Worm (Caenorhabditis elegans) whole organism, L2 larva: ENCODE results near the gene ZK971.1.
"Not testable (repeated sequence)": the region's sequence is repeated elsewhere in the genome, so short reads cannot be mapped to it uniquely, and the experiment has no call there.

ENCODE experiments used
- C34F6.9 ChIP-seq: fragments of 150-350 bp; optimal IDR thresholded peaks from 2 replicates; lab custom pipeline; 2014; ENCODE audit warnings: missing biosample characterization, missing genetic modification characterization
- F13H6.1 ChIP-seq: sonication (generic microtip); optimal IDR thresholded peaks from 2 replicates; lab custom pipeline; 2016; ENCODE audit warnings: missing genetic modification characterization, missing compliant biosample characterization
- Y55F3AM.14 ChIP-seq: fragments of 200-800 bp; sonication (Bioruptor generic); optimal IDR thresholded peaks from 2 replicates; lab custom pipeline; 2018; ENCODE audit warnings: mild to moderate bottlenecking, missing genetic modification characterization, missing compliant biosample characterization
- ZK546.5 ChIP-seq: sonication (generic microtip); optimal IDR thresholded peaks from 2 replicates; lab custom pipeline; 2017; ENCODE audit warnings: missing biosample characterization, missing genetic modification characterization
- alr-1 ChIP-seq: fragments of 150-350 bp; optimal IDR thresholded peaks from 2 replicates; lab custom pipeline; 2014; ENCODE audit warnings: missing biosample characterization, missing genetic modification characterization
- aly-2 ChIP-seq: fragments of 150-350 bp; optimal IDR thresholded peaks from 2 replicates; lab custom pipeline; 2014; ENCODE audit warnings: missing biosample characterization, missing genetic modification characterization
- ama-1 ChIP-seq: fragments of 150-350 bp; optimal IDR thresholded peaks from 2 replicates; lab custom pipeline; 2018; ENCODE audit warnings: inconsistent platforms
- ceh-16 ChIP-seq: fragments of 150-350 bp; optimal IDR thresholded peaks from 2 replicates; lab custom pipeline; 2014; ENCODE audit warnings: missing biosample characterization, missing genetic modification characterization
- ceh-82 ChIP-seq: fragments of 150-350 bp; optimal IDR thresholded peaks from 2 replicates; lab custom pipeline; 2014; ENCODE audit warnings: missing biosample characterization, missing genetic modification characterization
- dmd-4 ChIP-seq: sonication (generic microtip); optimal IDR thresholded peaks from 2 replicates; lab custom pipeline; 2017; ENCODE audit warnings: missing biosample characterization, missing genetic modification characterization
- egl-27 ChIP-seq: sonication (generic microtip); optimal IDR thresholded peaks from 3 replicates; lab custom pipeline; 2017; ENCODE audit warnings: missing biosample characterization, missing genetic modification reagents, missing genetic modification characterization
- elt-1 ChIP-seq: fragments of 150-350 bp; optimal IDR thresholded peaks from 2 replicates; lab custom pipeline; 2014; ENCODE audit warnings: missing biosample characterization, missing genetic modification characterization
- gmeb-1 ChIP-seq: fragments of 150-350 bp; optimal IDR thresholded peaks from 2 replicates; lab custom pipeline; 2014; ENCODE audit warnings: missing biosample characterization, missing genetic modification characterization
- lin-11 ChIP-seq: fragments of 150-350 bp; sonication (generic microtip); optimal IDR thresholded peaks from 2 replicates; lab custom pipeline; 2014; ENCODE audit warnings: missing biosample characterization, missing genetic modification characterization, inconsistent platforms, mixed read lengths
- lsy-2 ChIP-seq, 2 experiments: fragments of 150-350 bp in 1 of 2; sonication (generic microtip) in 1 of 2; optimal IDR thresholded peaks; 2 replicates each; lab custom pipeline; 2014 to 2017; ENCODE audit warnings: missing biosample characterization in 2 of 2, missing genetic modification characterization in 2 of 2
- mab-5 ChIP-seq: fragments of 150-350 bp; optimal IDR thresholded peaks from 2 replicates; lab custom pipeline; 2014; ENCODE audit warnings: missing biosample characterization, missing genetic modification characterization
- mbf-1 ChIP-seq: sonication (generic microtip); optimal IDR thresholded peaks from 2 replicates; lab custom pipeline; 2017; ENCODE audit warnings: missing biosample characterization, missing genetic modification characterization
- mdl-1 ChIP-seq, 2 experiments: fragments of 150-350 bp in 1 of 2; sonication (generic microtip) in 1 of 2; optimal IDR thresholded peaks; 2 replicates each; lab custom pipeline; 2017; ENCODE audit warnings: missing biosample characterization in 2 of 2, missing genetic modification characterization in 2 of 2
- nhr-10 ChIP-seq: sonication (generic microtip); optimal IDR thresholded peaks from 2 replicates; lab custom pipeline; 2017; ENCODE audit warnings: missing biosample characterization, missing genetic modification characterization
- nhr-11 ChIP-seq: fragments of 150-350 bp; optimal IDR thresholded peaks from 2 replicates; lab custom pipeline; 2014; ENCODE audit warnings: missing biosample characterization, missing genetic modification characterization
- nhr-12 ChIP-seq: fragments of 150-350 bp; optimal IDR thresholded peaks from 2 replicates; lab custom pipeline; 2014; ENCODE audit warnings: missing biosample characterization, missing genetic modification characterization
- nhr-129 ChIP-seq: fragments of 150-350 bp; optimal IDR thresholded peaks from 2 replicates; lab custom pipeline; 2014; ENCODE audit warnings: missing biosample characterization, missing genetic modification characterization
- nhr-21 ChIP-seq: fragments of 150-350 bp; optimal IDR thresholded peaks from 2 replicates; lab custom pipeline; 2014; ENCODE audit warnings: missing biosample characterization, missing genetic modification characterization
- nhr-23 ChIP-seq: fragments of 150-350 bp; optimal IDR thresholded peaks from 2 replicates; lab custom pipeline; 2014; ENCODE audit warnings: missing biosample characterization, missing genetic modification reagents, missing genetic modification characterization
- nhr-237 ChIP-seq: fragments of 150-350 bp; optimal IDR thresholded peaks from 2 replicates; lab custom pipeline; 2014; ENCODE audit warnings: missing biosample characterization, missing genetic modification characterization
- nhr-6 ChIP-seq: fragments of 150-350 bp; optimal IDR thresholded peaks from 2 replicates; lab custom pipeline; 2014; ENCODE audit warnings: missing biosample characterization, missing genetic modification characterization
- nhr-77 ChIP-seq: fragments of 150-350 bp; optimal IDR thresholded peaks from 2 replicates; lab custom pipeline; 2014; ENCODE audit warnings: missing biosample characterization, missing genetic modification characterization
- peb-1 ChIP-seq: fragments of 150-350 bp; optimal IDR thresholded peaks from 2 replicates; lab custom pipeline; 2014; ENCODE audit warnings: missing biosample characterization, missing genetic modification characterization
- skn-1 ChIP-seq: sonication (generic microtip); optimal IDR thresholded peaks from 2 replicates; lab custom pipeline; 2017; ENCODE audit warnings: missing biosample characterization, missing genetic modification characterization
- sma-3 ChIP-seq: sonication (generic microtip); optimal IDR thresholded peaks from 2 replicates; lab custom pipeline; 2016; ENCODE audit warnings: missing genetic modification reagents, missing genetic modification characterization, missing compliant biosample characterization
- snpc-4 ChIP-seq: fragments of 150-350 bp; optimal IDR thresholded peaks from 2 replicates; lab custom pipeline; 2014; ENCODE audit warnings: missing biosample characterization, missing genetic modification characterization
- unc-39 ChIP-seq: fragments of 150-350 bp; optimal IDR thresholded peaks from 2 replicates; lab custom pipeline; 2014; ENCODE audit warnings: missing biosample characterization, missing genetic modification characterization
- unc-55 ChIP-seq: fragments of 150-350 bp; sonication (generic microtip); optimal IDR thresholded peaks from 3 replicates; lab custom pipeline; 2014; ENCODE audit warnings: missing biosample characterization, missing genetic modification reagents, missing genetic modification characterization
- unc-62 ChIP-seq: fragments of 150-350 bp; optimal IDR thresholded peaks from 2 replicates; lab custom pipeline; 2014; ENCODE audit warnings: missing biosample characterization, missing genetic modification reagents, missing genetic modification characterization
- zag-1 ChIP-seq: fragments of 150-350 bp; optimal IDR thresholded peaks from 2 replicates; lab custom pipeline; 2014; ENCODE audit warnings: missing biosample characterization, missing genetic modification characterization
- ztf-1 ChIP-seq: fragments of 200-800 bp; sonication (Bioruptor generic); conservative IDR thresholded peaks from 2 replicates; pipeline ENCODE4 v1.3.6; 2022; ENCODE audit warnings: missing genetic modification characterization, missing compliant biosample characterization
- ztf-4 ChIP-seq: fragments of 150-350 bp; optimal IDR thresholded peaks from 2 replicates; lab custom pipeline; 2014; ENCODE audit warnings: missing biosample characterization, missing genetic modification characterization

Gene ZK971.1

DNA sequence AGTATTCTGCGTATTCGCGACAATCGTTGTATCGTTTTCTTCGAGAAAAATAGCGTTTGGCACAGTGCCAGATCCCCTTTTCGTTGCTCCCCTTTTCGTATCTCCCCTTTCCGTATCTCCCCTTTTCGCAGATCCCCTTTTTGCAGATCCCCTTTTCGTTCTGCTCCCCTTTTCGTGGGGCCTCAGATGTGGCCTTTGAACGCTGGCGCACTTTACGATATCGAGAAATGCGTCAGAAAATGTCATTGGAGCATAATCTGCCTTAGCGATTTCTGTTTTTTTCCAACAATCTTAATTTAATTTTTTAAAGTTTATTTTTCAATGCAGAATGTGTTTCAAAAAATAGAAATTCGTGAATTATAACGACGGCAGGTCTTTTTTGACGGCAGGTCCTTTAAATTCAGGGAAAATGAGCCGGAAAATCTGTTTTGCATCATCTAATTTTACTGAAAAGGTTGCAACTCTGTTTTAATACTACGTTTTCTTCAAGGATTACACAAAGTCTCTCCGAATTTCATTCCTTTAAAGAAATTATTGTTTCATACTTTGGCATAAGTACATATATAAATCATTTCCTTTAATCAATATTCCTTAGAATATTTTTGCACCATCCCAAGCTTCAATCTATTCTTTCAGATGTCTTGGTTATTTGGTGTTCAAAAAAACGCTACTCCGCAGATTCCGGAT lies 31.0 kb downstream of the ZK971.1 start, which contains the start of gene atad-3 (continued):
- no peak for TF ChIP-seq ceh-16 (tag; lab: Kevin White, UChicago)

DNA sequence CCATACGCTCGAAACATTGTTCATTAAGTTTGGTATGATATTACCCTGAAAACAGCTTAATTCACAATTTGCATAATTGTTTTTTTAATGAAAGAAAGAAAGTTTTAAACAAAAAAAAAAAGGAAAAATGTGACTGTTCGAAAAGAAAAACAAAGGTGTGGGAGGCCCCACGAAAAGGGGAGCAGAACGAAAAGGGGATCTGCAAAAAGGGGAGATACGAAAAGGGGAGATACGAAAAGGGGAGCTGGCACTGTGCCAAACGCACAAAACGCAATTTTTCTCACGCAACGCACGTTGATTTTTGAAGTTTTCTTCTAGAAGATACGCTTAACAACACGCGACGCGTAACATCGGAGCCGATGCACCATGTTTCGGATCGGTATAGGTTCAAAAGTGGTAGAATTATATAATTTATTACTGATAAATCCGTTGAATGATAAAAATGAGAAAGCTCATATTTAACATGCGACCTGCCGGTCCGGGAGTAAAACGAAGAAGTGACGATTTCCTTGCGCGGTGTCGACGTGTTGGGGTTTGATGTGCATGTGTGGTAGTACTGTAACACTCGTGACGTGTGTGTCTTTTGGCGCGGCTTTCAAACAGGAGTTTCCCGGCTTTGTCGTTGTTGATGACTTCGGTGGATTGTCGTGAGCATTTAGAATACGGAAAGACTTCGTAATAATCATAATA lies 31.7 kb downstream of the ZK971.1 start, which contains the start of gene nrde-2:
Gene nrde-2 (minus strand): TSS at position 45 of the 690 bp plus-strand sequence.
- not testable (repeated sequence) for TF ChIP-seq nhr-6, nhr-23, mab-5 (tag; lab: Kevin White, UChicago)
- TF ChIP-seq, all 48 proteins: peak for 0; not testable (repeated sequence) for 48

DNA sequence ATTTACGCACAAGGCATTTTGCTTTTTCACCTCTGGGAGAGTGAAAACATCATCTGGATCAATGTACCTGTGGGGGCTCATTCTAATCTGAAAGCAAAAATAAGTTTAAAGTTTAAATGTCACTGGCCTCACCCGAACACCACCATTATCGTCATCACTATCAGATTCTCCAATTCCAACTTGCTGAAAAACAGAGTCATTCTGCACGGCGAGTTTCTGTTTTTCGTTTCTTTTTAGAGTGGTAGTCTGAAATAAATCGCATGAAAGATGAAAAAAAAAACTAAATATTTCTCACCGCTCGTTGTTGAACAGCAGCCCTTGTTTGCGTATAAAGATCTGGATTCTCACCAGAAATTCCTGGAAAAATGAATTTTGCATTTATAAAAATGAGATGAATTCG lies 32.3 kb downstream of the ZK971.1 start:
- TF ChIP-seq alr-1 (tag; lab: Kevin White, UChicago) (no peak), F13H6.1 (tag; lab: Kevin White, UChicago) (no peak), nhr-12 (tag; lab: Kevin White, UChicago) (no peak), nhr-237 (tag; lab: Kevin White, UChicago) (no peak), unc-55 (GFP tag; lab: Kevin White, UChicago) (no peak), ceh-16 (tag; lab: Kevin White, UChicago) (no peak), aly-2 (no peak), ama-1 (no peak), nhr-10 (tag; lab: Kevin White, UChicago) (no peak), lsy-2 (tag; optimal IDR thresholded peaks at IDR 0.05; lab: Kevin White, UChicago) (no peak), ceh-82 (tag; lab: Kevin White, UChicago) (no peak), lin-11 (tag; lab: Kevin White, UChicago) (no peak), mdl-1 (tag; optimal IDR thresholded peaks at IDR 0.05; lab: Kevin White, UChicago) (no peak), gmeb-1 (tag; lab: Kevin White, UChicago) (no peak), sma-3 (no peak), unc-39 (no peak), elt-1 (tag; lab: Kevin White, UChicago) (no peak), nhr-77 (no peak)

DNA sequence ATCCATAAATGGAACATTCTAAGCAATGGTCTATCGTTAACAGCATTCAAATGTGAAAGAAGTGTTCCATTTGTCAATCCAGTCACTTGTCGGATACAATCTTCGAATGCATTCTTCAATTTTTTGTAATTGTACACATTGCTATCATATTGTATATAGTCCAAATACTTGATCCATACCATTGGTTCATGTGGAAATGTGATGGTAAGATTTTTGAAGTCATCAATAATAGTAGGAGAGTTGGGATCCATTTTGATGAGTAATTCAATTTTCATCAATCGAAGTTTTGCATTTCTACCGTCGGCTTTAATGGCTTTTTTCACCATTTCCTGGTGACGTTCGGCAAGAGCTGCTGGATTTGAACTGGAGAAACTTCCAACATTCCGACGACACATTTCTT lies 33.8 kb downstream of the ZK971.1 start:
- no peak for TF ChIP-seq elt-1 (tag; lab: Kevin White, UChicago)
- no peak for TF ChIP-seq ZK546.5 (tag; lab: Kevin White, UChicago)
- no peak for TF ChIP-seq unc-62
- TF ChIP-seq nhr-21 (tag; lab: Kevin White, UChicago) = no peak
- no peak for TF ChIP-seq unc-39
- no peak for TF ChIP-seq ztf-4
- TF ChIP-seq lin-11 (tag; lab: Kevin White, UChicago) = no peak
- TF ChIP-seq sma-3 = no peak
- no peak for TF ChIP-seq C34F6.9
- no peak for TF ChIP-seq zag-1 (tag; lab: Kevin White, UChicago)
- no peak for TF ChIP-seq alr-1 (tag; lab: Kevin White, UChicago)
- TF ChIP-seq Y55F3AM.14 (GFP tag; lab: Kevin White, UChicago) = no peak
- no peak for TF ChIP-seq ztf-1 (GFP tag; lab: Robert Waterston, UW)
- no peak for TF ChIP-seq nhr-23 (tag; lab: Kevin White, UChicago)
- no peak for TF ChIP-seq dmd-4 (tag; lab: Kevin White, UChicago)
- TF ChIP-seq, all 48 proteins: peak for 0

DNA sequence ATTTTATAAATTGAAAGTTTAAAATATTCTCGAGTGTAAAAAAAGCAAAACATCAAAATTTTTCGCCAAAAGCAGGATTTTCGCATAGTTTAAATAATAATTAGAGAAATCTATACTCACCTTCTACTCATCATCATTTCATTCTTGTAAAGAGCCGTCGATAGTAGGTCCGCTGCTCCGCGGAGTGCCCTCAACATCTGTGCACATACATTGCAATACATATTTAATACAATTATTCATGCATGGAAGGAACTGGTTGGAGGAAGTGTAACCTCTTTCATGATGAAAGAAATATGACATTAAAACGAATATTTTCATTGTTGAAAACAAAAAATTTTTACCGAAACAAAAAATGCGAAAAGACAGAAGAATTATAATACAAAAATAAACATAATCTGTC lies 37.2 kb downstream of the ZK971.1 start, which contains the start of gene mrps-14:
Gene mrps-14 (minus strand): TSS at position 197 of the 400 bp plus-strand sequence.
- TF ChIP-seq mbf-1 (tag; lab: Kevin White, UChicago) (no peak), mab-5 (tag; lab: Kevin White, UChicago) (no peak), ztf-4 (no peak), nhr-21 (tag; lab: Kevin White, UChicago) (no peak), C34F6.9 (no peak), peb-1 (tag; lab: Kevin White, UChicago) (no peak), nhr-129 (tag; lab: Kevin White, UChicago) (no peak), lsy-2 (tag; optimal IDR thresholded peaks at IDR 0.05; lab: Kevin White, UChicago) (no peak), nhr-237 (tag; lab: Kevin White, UChicago) (no peak), nhr-77 (no peak), egl-27 (no peak), nhr-11 (tag; lab: Kevin White, UChicago) (no peak), nhr-12 (tag; lab: Kevin White, UChicago) (no peak), unc-55 (GFP tag; lab: Kevin White, UChicago) (no peak), skn-1 (tag; lab: Kevin White, UChicago) (no peak), mdl-1 (tag; optimal IDR thresholded peaks at IDR 0.05; lab: Kevin White, UChicago) (no peak), snpc-4 (tag; lab: Kevin White, UChicago) (no peak)
